Worm (Caenorhabditis elegans): ENCODE measurements around the gene D1022.9.

DNA sequence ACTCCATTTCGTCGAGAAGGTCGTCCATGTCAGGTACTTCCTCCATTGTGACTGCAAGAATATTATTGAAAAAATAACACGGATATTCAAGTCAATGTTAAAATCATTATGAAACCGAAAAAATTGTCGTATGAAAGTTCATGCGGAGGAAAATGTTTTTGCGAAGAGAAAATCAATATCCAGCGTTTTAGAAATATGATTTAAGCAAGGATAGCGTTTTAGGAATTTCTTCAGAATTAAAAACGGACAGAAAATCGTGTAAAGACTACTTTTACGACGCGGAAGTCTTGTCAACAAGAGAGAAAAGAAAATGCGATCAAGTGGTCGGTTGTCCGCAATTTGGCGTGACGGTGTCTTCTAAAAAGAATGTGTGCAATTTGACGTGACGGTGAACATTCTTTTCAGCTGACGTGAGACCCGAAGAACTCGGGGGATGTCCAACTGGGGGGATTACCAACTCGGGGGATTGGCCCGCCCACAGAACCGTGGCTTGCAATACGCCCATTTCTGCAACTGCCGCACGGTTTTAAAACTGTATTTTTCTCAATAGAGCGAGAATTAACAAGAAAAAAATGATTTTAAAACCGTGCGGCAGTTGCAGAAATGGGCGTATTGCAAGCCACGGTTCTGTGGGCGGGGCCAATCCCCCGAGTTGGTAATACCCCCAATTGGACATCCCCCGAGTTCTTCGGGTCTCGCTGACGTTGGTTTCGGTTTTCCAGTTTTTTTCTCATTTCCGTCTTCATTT, 10.8 kb downstream of the D1022.9 start, which contains the start of the genes aka-1 and ubc-6:
- TF ChIP-seq ccch-3 (GFP tag; optimal IDR thresholded peaks at IDR 0.05) = no peak
- TF ChIP-seq ceh-100 (GFP tag; IDR thresholded peaks at IDR 0.05) = peak; percentile 98
- TF ChIP-seq C06A6.2 (GFP tag; conservative IDR thresholded peaks at IDR 0.05) = peak; percentile 97
- TF ChIP-seq F49E8.2 (tag; optimal IDR thresholded peaks at IDR 0.05; ENCODE audit: insufficient read depth) = peak; percentile 74
- TF ChIP-seq repo-1 (tag; optimal IDR thresholded peaks at IDR 0.05) = peak; percentile 22
- TF ChIP-seq hlh-26 (GFP tag; conservative IDR thresholded peaks at IDR 0.05) = no peak
- TF ChIP-seq hsf-1 (GFP tag; IDR thresholded peaks at IDR 0.05) = peak; percentile 85
- TF ChIP-seq unc-62 (GFP tag; optimal IDR thresholded peaks at IDR 0.05) = no peak

All from whole organism, young adult.